Worm (Caenorhabditis elegans): Measurements from ENCODE around the gene T25B9.11.

ce11 chrIV:10761344-10761743 lies 3.0 kb upstream of the T25B9.11 start, which contains the start of gene ugt-54:
- TF ChIP-seq ceh-82 (tag; optimal IDR thresholded peaks at IDR 0.05): no peak
- no peak for TF ChIP-seq jun-1 (tag; optimal IDR thresholded peaks at IDR 0.05)
- no peak for TF ChIP-seq nhr-25 (tag; optimal IDR thresholded peaks at IDR 0.05; ENCODE audit: borderline replicate concordance, insufficient read depth)
- TF ChIP-seq ces-1 (GFP tag; optimal IDR thresholded peaks at IDR 0.05): no peak
- no peak for TF ChIP-seq nhr-237 (tag; optimal IDR thresholded peaks at IDR 0.05)
- TF ChIP-seq ama-1 (optimal IDR thresholded peaks at IDR 0.05): no peak

All from whole organism, L4 larva.